Fruit fly (Drosophila melanogaster): ENCODE results near the gene Atg4b.

The Atg4b gene

DNA sequence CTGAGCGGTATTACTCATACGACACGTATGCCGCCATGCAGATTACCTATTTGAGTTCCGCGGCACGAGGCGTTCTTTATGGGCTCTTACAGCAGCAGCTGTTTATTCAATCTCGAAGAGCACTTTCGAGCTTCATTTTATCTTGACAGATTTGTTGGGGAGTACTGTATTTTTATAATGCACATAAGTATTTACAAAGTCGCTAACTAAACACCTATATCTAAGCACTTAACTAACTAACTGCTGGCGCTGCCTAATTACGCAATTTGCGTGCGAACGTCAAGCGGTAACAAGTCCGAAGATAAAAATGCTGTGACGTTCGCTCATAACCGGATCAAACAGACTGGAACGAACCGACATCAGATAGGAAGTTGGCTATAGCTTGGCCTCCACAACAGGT, 45.9 kb upstream of the Atg4b start (continued):
- TF ChIP-seq CG12299 (tag; optimal IDR thresholded peaks at IDR 0.05) (no peak), CG3838 (GFP tag; optimal IDR thresholded peaks at IDR 0.05) (no peak), cad (GFP tag; optimal IDR thresholded peaks at IDR 0.05) (no peak), MTF-1 (GFP tag; optimal IDR thresholded peaks at IDR 0.05; ENCODE audit: borderline replicate concordance) (peak; percentile 3), Oli (tag; optimal IDR thresholded peaks at IDR 0.05) (no peak), CG12219 (GFP tag; optimal IDR thresholded peaks at IDR 0.05) (no peak), CTCF (GFP tag; optimal IDR thresholded peaks at IDR 0.05) (no peak), CG18599 (GFP tag; optimal IDR thresholded peaks at IDR 0.05) (peak; percentile 42), CG12659 (GFP tag; optimal IDR thresholded peaks at IDR 0.05) (no peak), CG31388 (GFP tag; optimal IDR thresholded peaks at IDR 0.05) (no peak), fd96Cb (tag; optimal IDR thresholded peaks at IDR 0.05) (no peak), caup (GFP tag; optimal IDR thresholded peaks at IDR 0.05; ENCODE audit: severe bottlenecking) (peak; percentile 20), CG13296 (GFP tag; optimal IDR thresholded peaks at IDR 0.05) (peak; percentile 76), CG10147 (GFP tag; optimal IDR thresholded peaks at IDR 0.05) (peak; percentile 16), CG6813 (GFP tag; optimal IDR thresholded peaks at IDR 0.05) (peak; percentile 47), CG10209 (GFP tag; optimal IDR thresholded peaks at IDR 0.05) (no peak), Abd-B (GFP tag; optimal IDR thresholded peaks at IDR 0.05) (no peak), Doc2 (GFP tag; IDR thresholded peaks at IDR 0.05) (no peak), CG43689 (GFP tag; IDR thresholded peaks at IDR 0.05) (no peak), cwo (GFP tag; optimal IDR thresholded peaks at IDR 0.05) (no peak), exex (tag; optimal IDR thresholded peaks at IDR 0.05) (peak; percentile 5), Lim3 (GFP tag; IDR thresholded peaks at IDR 0.05) (no peak), seq (GFP tag; IDR thresholded peaks at IDR 0.05) (no peak), Mrtf (GFP tag; IDR thresholded peaks at IDR 0.05) (no peak), HHEX (GFP tag; optimal IDR thresholded peaks at IDR 0.05) (peak; percentile 22), br (optimal IDR thresholded peaks at IDR 0.05) (no peak), CG12104 (GFP tag; optimal IDR thresholded peaks at IDR 0.05) (no peak), CG1233 (GFP tag; optimal IDR thresholded peaks at IDR 0.05) (no peak), zf30C (GFP tag; optimal IDR thresholded peaks at IDR 0.05) (no peak), CG4360 (GFP tag; IDR thresholded peaks at IDR 0.05) (no peak), Hr78 (GFP tag; optimal IDR thresholded peaks at IDR 0.05) (no peak), Myb (GFP tag; optimal IDR thresholded peaks at IDR 0.05) (no peak), h (optimal IDR thresholded peaks at IDR 0.05) (no peak), Oaz (GFP tag; IDR thresholded peaks at IDR 0.05) (no peak), CG9437 (GFP tag; optimal IDR thresholded peaks at IDR 0.05) (no peak), Ravus (GFP tag; IDR thresholded peaks at IDR 0.05) (no peak), CG14667 (GFP tag; IDR thresholded peaks at IDR 0.05) (no peak), pum (GFP tag; optimal IDR thresholded peaks at IDR 0.05) (no peak), trem (tag; optimal IDR thresholded peaks at IDR 0.05) (no peak), Meics (GFP tag; optimal IDR thresholded peaks at IDR 0.05) (peak; percentile 24), p53 (GFP tag; optimal IDR thresholded peaks at IDR 0.05) (no peak), CG12071 (GFP tag; optimal IDR thresholded peaks at IDR 0.05) (peak; percentile 26), hth (optimal IDR thresholded peaks at IDR 0.05) (no peak), fd3F (GFP tag; optimal IDR thresholded peaks at IDR 0.05) (no peak), CG1529 (GFP tag; optimal IDR thresholded peaks at IDR 0.05) (no peak), Fer3 (tag; optimal IDR thresholded peaks at IDR 0.05) (no peak), abd-A (tag; optimal IDR thresholded peaks at IDR 0.05) (no peak), hb (GFP tag; IDR thresholded peaks at IDR 0.05; ENCODE audit: partially characterized antibody) (no peak), CG6791 (GFP tag; IDR thresholded peaks at IDR 0.05; ENCODE audit: partially characterized antibody) (no peak), vfl (GFP tag; optimal IDR thresholded peaks at IDR 0.05) (no peak), CG8765 (GFP tag; IDR thresholded peaks at IDR 0.05) (no peak), wor (GFP tag; IDR thresholded peaks at IDR 0.05) (no peak), CG9876 (GFP tag; optimal IDR thresholded peaks at IDR 0.05) (no peak)
